Worm (Caenorhabditis elegans) whole organism, L4/young adult: Measurements from ENCODE around the gene Y38H8A.4.
"Not testable (repeated sequence)": the region's sequence is repeated elsewhere in the genome, so short reads cannot be mapped to it uniquely, and the experiment has no call there.

Experiments
- W03F9.2 ChIP-seq: fragments of 150-350 bp; optimal IDR thresholded peaks from 2 replicates; lab custom pipeline; 2014; ENCODE audit warnings: missing biosample characterization, missing genetic modification characterization
- dao-5 ChIP-seq: sonication (generic microtip); optimal IDR thresholded peaks from 2 replicates; lab custom pipeline; 2016; ENCODE audit warnings: missing genotype, missing genetic modification characterization, moderate library complexity, missing compliant biosample characterization
- him-1 ChIP-seq: sonication (generic microtip); optimal IDR thresholded peaks from 2 replicates; lab custom pipeline; 2016; ENCODE audit warnings: missing genotype, missing genetic modification reagents, missing genetic modification characterization, missing compliant biosample characterization

ce11 chrIV:13455200-13455599, 17.0 kb downstream of the Y38H8A.4 start, which contains the start of gene Y38H8A.7:
- not testable (repeated sequence) for TF ChIP-seq dao-5, him-1, W03F9.2 (tag; lab: Kevin White, UChicago)
